Fruit fly (Drosophila melanogaster) whole organism, adult: Measurements from ENCODE around the gene Nepl8.

Source experiments
- CG11617 ChIP-seq: fragments of 200-800 bp; sonication (Bioruptor generic); optimal IDR thresholded peaks from 2 replicates; lab custom pipeline; 2017; ENCODE audit warnings: mild to moderate bottlenecking, missing biosample characterization, missing genetic modification reagents, missing genetic modification characterization
- cic ChIP-seq: fragments of 200-800 bp; sonication (Bioruptor generic); optimal IDR thresholded peaks from 2 replicates; lab custom pipeline; 2017; ENCODE audit warnings: missing biosample characterization, mild to moderate bottlenecking, missing genetic modification characterization, moderate library complexity
- cnc ChIP-seq, 2 experiments: fragments of >200 bp; optimal IDR thresholded peaks; 2 replicates each; lab custom pipeline; 2017
- kay ChIP-seq: fragments of 200-800 bp; sonication (Bioruptor generic); peaks from one replicate; lab custom pipeline; 2016; ENCODE audit warnings: missing biosample characterization, missing genetic modification characterization, borderline replicate concordance
- pad ChIP-seq: fragments of 200-800 bp; sonication (Bioruptor generic); optimal IDR thresholded peaks from 3 replicates; lab custom pipeline; 2017; ENCODE audit warnings: missing biosample characterization, missing genetic modification characterization, mild to moderate bottlenecking, moderate library complexity, missing genetic modification reagents
- toe ChIP-seq: fragments of 200-800 bp; sonication (Bioruptor generic); optimal IDR thresholded peaks from 2 replicates; lab custom pipeline; 2016; ENCODE audit warnings: missing biosample characterization, missing genetic modification characterization

dm6 chr2L:16535071-16535581 is 47.2 kb downstream of the Nepl8 start:
- TF ChIP-seq CG11617 (no peak), pad (GFP tag; lab: Kevin White, UChicago) (peak; percentile 66), kay (GFP tag; lab: Kevin White, UChicago) (peak; percentile 77), cic (GFP tag; lab: Kevin White, UChicago) (no peak), toe (GFP tag; lab: Kevin White, UChicago) (no peak), cnc (optimal IDR thresholded peaks at IDR 0.05; lab: Kevin White, UChicago) (peak; percentile 24 to 46)
